Fruit fly (Drosophila melanogaster): ENCODE data around the gene CG17300.
A peak's percentile ranks its signal among the peaks of the same experiment; 100 is the strongest.

Gene CG17300

DNA sequence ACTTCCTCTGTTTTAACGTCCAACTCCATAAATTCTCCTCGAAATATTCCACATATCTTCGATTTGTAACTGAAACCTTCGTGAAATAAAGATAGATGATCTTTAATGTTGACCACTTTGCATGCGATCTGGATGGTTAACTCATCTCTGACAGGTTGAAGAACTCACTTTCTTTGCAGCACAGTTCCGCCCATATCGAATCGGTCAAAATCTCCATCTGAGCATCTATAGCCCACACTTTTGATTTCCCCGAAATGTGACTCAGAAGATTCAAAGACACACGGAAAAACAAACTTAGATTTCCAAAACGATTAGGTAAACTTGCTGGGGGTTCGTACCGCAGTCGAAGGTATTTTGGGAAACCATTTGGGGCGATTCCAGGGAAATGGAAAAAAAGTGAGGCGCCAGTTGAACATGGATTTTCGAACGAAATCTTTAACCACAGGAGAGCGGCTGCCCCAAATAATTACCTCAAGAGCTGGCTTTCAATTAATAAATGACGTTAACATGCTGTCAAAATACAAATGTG is 21.3 kb upstream of the CG17300 start:
- TF ChIP-seq D1 (tag; optimal IDR thresholded peaks at IDR 0.05) (no peak), Pif1A (GFP tag; optimal IDR thresholded peaks at IDR 0.05) (no peak), EcR (GFP tag; optimal IDR thresholded peaks at IDR 0.05) (no peak), CG14655 (GFP tag; optimal IDR thresholded peaks at IDR 0.05) (no peak), CG8301 (tag; optimal IDR thresholded peaks at IDR 0.05) (no peak), rn (GFP tag; IDR thresholded peaks at IDR 0.05) (no peak), Pif1B (GFP tag; optimal IDR thresholded peaks at IDR 0.05) (no peak), CG9948 (tag; optimal IDR thresholded peaks at IDR 0.05) (no peak), CG15710 (tag; optimal IDR thresholded peaks at IDR 0.05) (no peak), CG12605 (GFP tag; IDR thresholded peaks at IDR 0.05) (no peak), CG8159 (tag; optimal IDR thresholded peaks at IDR 0.05) (no peak), CG32121 (GFP tag; IDR thresholded peaks at IDR 0.05) (no peak), CG10348 (GFP tag; IDR thresholded peaks at IDR 0.05) (no peak), Snoo (tag; optimal IDR thresholded peaks at IDR 0.05) (no peak), gl (tag; optimal IDR thresholded peaks at IDR 0.05) (no peak), CG34367 (tag; optimal IDR thresholded peaks at IDR 0.05) (no peak), CG4496 (GFP tag; IDR thresholded peaks at IDR 0.05) (no peak), Ets98B (GFP tag; IDR thresholded peaks at IDR 0.05) (no peak), fd96Ca (GFP tag; IDR thresholded peaks at IDR 0.05) (no peak), CG17806 (tag; optimal IDR thresholded peaks at IDR 0.05) (no peak)

DNA sequence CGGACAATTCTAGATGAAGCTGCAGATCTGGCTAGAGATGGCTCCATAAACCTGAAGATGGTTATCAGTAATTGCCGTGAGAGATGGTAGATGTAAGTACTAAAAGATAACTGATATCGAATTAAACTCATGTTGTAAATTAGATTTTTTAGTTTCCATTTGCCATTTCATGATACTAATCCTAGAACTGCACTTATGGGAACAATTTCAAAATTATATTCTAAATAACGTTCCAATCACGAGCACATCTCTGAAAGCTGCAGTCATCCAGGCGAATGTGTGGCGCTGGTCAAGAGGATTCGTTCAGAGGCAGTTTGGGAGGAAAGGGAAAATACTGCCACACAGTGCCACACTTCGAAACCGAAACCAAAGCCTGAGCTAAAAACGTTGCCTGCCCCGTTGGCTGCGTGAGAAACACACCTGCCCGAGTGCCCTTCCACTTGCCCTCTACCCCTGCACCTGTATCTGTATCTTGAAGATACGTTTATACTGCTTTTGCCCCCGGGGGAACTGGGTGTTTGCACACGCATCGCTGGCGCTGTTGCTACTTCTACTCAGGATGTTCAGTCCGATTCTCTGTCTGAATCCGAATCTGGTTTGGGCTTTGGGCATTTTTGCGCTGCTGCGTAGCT is 20.3 kb upstream of the CG17300 start:
- peak; percentile 60 for TF ChIP-seq Pif1B (GFP tag; optimal IDR thresholded peaks at IDR 0.05)
- TF ChIP-seq CG34367 (tag; optimal IDR thresholded peaks at IDR 0.05): peak; percentile 50
- peak; percentile 34; the same call in 1 of the 3 replicates for TF ChIP-seq CG4496 (GFP tag; IDR thresholded peaks at IDR 0.05)
- no peak for TF ChIP-seq Snoo (tag; optimal IDR thresholded peaks at IDR 0.05)
- TF ChIP-seq CG8159 (tag; optimal IDR thresholded peaks at IDR 0.05): peak; percentile 75
- peak; percentile 81 for TF ChIP-seq CG9948 (tag; optimal IDR thresholded peaks at IDR 0.05)
- peak; percentile 68 for TF ChIP-seq gl (tag; optimal IDR thresholded peaks at IDR 0.05)
- peak; percentile 83 for TF ChIP-seq CG17806 (tag; optimal IDR thresholded peaks at IDR 0.05)
- peak; percentile 43; the same call in 1 of the 2 replicates for TF ChIP-seq CG12605 (GFP tag; IDR thresholded peaks at IDR 0.05)
- TF ChIP-seq EcR (GFP tag; optimal IDR thresholded peaks at IDR 0.05): peak; percentile 23
- TF ChIP-seq CG32121 (GFP tag; IDR thresholded peaks at IDR 0.05): no peak
- TF ChIP-seq CG8301 (tag; optimal IDR thresholded peaks at IDR 0.05): peak; percentile 39
- TF ChIP-seq Ets98B (GFP tag; IDR thresholded peaks at IDR 0.05): no peak
- TF ChIP-seq CG15710 (tag; optimal IDR thresholded peaks at IDR 0.05): peak; percentile 73
- TF ChIP-seq CG14655 (GFP tag; optimal IDR thresholded peaks at IDR 0.05): peak; percentile 77
- TF ChIP-seq rn (GFP tag; IDR thresholded peaks at IDR 0.05): no peak
- no peak for TF ChIP-seq CG10348 (GFP tag; IDR thresholded peaks at IDR 0.05)
- peak; percentile 28 for TF ChIP-seq CG13204 (GFP tag; optimal IDR thresholded peaks at IDR 0.05)
- 0 out of 3 replicates have a peak, but pooled peaks have one; percentile 25 for TF ChIP-seq fd96Ca (GFP tag; IDR thresholded peaks at IDR 0.05)
- TF ChIP-seq Pif1A (GFP tag; optimal IDR thresholded peaks at IDR 0.05): peak; percentile 74
- peak; percentile 46 for TF ChIP-seq D1 (tag; optimal IDR thresholded peaks at IDR 0.05)

- TF ChIP-seq CG8301 (tag; optimal IDR thresholded peaks at IDR 0.05): no peak
- no peak for TF ChIP-seq CG34367 (tag; optimal IDR thresholded peaks at IDR 0.05)
- TF ChIP-seq D1 (tag; optimal IDR thresholded peaks at IDR 0.05): no peak
- TF ChIP-seq CG15710 (tag; optimal IDR thresholded peaks at IDR 0.05): no peak
- TF ChIP-seq Ets98B (GFP tag; IDR thresholded peaks at IDR 0.05): no peak
- TF ChIP-seq Snoo (tag; optimal IDR thresholded peaks at IDR 0.05): no peak
- TF ChIP-seq CG17806 (tag; optimal IDR thresholded peaks at IDR 0.05): no peak
- no peak for TF ChIP-seq CG12605 (GFP tag; IDR thresholded peaks at IDR 0.05)
- no peak for TF ChIP-seq CG32121 (GFP tag; IDR thresholded peaks at IDR 0.05)
Observed at dm6 chr3L:13105863-13106262, 18.8 kb upstream of the CG17300 start.

DNA sequence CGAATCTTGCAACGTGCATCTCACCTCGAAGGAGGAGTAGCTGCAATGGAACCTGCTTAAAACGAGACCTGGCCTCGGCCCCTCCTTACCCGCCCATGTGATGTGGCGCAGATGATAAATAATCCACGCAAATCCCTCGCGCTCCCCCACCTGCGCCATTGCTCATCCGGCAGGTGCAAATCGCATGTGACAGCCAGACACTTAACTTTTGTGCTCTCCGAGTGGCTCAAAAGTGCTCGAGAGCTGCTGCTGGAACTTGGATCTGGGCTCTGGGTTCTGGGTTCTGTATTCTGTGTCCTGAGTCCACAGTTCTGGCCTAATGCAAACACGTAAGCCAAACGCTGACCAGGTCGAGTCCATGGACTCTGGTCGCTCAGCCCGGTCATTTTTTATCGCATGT is 13.3 kb upstream of the CG17300 start:
- TF ChIP-seq CG13204 (GFP tag; optimal IDR thresholded peaks at IDR 0.05) (peak; percentile 17), Pif1A (GFP tag; optimal IDR thresholded peaks at IDR 0.05) (no peak), CG12605 (GFP tag; IDR thresholded peaks at IDR 0.05) (no peak), EcR (GFP tag; optimal IDR thresholded peaks at IDR 0.05) (no peak)

dm6 chr3L:13099151-13099550 is 12.1 kb upstream of the CG17300 start:
- TF ChIP-seq CG13204 (GFP tag; optimal IDR thresholded peaks at IDR 0.05) (no peak), Ets98B (GFP tag; IDR thresholded peaks at IDR 0.05) (no peak), gl (tag; optimal IDR thresholded peaks at IDR 0.05) (no peak), D1 (tag; optimal IDR thresholded peaks at IDR 0.05) (no peak)

dm6 chr3L:13089869-13090268 is 2.8 kb upstream of the CG17300 start, which contains the start of gene CG11251:
TSS of gene CG11251 (minus strand) at chr3L:13089969.
- TF ChIP-seq CG17806 (tag; optimal IDR thresholded peaks at IDR 0.05) (no peak), Snoo (tag; optimal IDR thresholded peaks at IDR 0.05) (no peak)

DNA sequence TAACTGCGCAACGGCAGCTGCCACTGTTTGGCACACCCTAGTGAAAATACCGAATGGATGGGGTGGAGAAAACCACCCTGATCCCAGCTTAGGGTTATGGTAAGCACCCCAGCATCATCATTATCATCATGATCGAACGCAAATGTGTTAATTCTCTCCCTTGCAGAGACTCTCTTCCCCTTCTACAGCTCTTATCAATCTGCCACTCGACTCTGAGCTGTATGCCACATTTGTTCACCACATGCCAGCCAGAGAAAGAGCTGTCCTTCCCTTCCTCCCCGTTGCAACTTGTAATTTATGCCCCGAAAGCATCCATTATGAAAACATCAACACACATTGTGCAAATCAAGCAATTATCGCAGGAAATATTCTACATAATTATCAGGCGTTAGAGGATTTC is 2.6 kb downstream of the CG17300 start:
- no peak for TF ChIP-seq fd96Ca (GFP tag; IDR thresholded peaks at IDR 0.05)
- TF ChIP-seq CG10348 (GFP tag; IDR thresholded peaks at IDR 0.05): no peak
- TF ChIP-seq D1 (tag; optimal IDR thresholded peaks at IDR 0.05): no peak
- TF ChIP-seq CG17806 (tag; optimal IDR thresholded peaks at IDR 0.05): no peak
- no peak for TF ChIP-seq CG12605 (GFP tag; IDR thresholded peaks at IDR 0.05)
- TF ChIP-seq rn (GFP tag; IDR thresholded peaks at IDR 0.05): no peak
- no peak for TF ChIP-seq CG32121 (GFP tag; IDR thresholded peaks at IDR 0.05)
- no peak for TF ChIP-seq CG4496 (GFP tag; IDR thresholded peaks at IDR 0.05)

Data from whole organism, pupa.